Fruit fly (Drosophila melanogaster): Measurements from ENCODE around the gene GstD10.
A peak's percentile ranks its signal among the peaks of the same experiment; 100 is the strongest.

The GstD10 gene

DNA sequence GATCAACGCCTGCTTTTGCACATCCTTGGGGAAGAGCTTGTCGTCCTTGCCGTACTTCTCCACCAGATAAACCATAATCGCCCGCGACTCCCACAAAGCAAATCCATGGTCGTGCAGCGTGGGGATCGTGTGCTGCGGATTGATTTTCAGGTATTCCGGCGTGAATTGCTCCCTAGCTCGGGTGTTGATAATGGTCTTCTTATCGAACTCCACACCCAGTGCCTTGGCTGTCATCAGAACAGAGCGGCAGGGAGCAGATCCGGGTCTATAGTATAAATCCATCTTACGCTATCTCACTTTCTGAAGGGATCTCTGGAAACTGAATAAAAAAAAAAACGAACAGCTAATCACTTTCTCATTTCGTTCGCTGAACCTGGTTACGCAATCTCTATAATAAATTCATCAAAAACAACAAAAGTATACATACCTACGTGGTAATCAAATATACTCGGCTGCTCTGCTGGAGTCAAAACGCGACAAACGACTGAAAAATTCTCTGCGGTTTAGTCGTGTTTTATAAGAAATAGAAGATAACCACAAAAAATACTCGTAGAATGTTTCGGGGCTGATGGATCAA lies at the start of gene GstD10:
Gene GstD10, minus strand, starts transcription at position 472 of the 577 bp plus-strand sequence.
- TF ChIP-seq psq (optimal IDR thresholded peaks at IDR 0.05) (no peak), Sin3A (optimal IDR thresholded peaks at IDR 0.05) (no peak), Myc (optimal IDR thresholded peaks at IDR 0.05) (no peak), h (optimal IDR thresholded peaks at IDR 0.05) (no peak), insv (optimal IDR thresholded peaks at IDR 0.05) (no peak), ttk (optimal IDR thresholded peaks at IDR 0.05) (no peak)

DNA sequence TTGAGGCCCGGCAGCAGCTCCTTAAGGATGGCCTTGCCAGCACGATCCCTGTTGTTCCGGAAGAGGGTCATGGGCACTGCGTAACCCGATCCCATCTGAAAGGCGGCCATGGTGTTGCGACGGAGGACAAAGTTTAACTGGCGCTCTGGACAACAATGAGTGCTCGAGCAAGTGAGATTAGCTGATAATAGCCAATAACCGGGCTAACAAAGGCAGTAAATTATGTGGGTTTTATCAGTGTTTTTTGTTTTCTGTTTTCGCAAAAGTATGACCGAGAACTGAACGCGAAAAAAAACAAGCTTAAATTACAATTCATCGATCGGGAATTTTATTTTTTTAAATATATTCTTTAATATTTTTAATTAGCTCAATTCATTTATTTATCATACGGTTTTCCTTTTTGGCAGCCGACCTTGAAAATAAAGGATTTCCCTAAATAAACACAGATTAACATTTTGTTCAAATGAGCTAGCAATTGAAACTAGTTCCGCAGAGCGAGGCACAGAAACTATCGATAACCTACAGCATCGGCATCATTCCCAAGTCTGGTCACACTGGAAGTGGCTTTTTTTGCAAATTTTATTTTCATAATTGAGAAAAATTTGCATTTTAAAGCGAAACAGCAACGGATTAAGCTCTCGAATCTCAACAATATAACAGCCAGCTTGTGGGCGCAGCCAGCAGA lies 47.9 kb upstream of the GstD10 start, which contains the start of the genes Dip-C and pps:
Gene Dip-C, minus strand, starts transcription at position 486 of the 685 bp plus-strand sequence.
Gene pps, plus strand, starts transcription at position 555 of the 685 bp plus-strand sequence.
- TF ChIP-seq insv (optimal IDR thresholded peaks at IDR 0.05) (no peak), psq (optimal IDR thresholded peaks at IDR 0.05) (no peak), h (optimal IDR thresholded peaks at IDR 0.05) (no peak), Myc (optimal IDR thresholded peaks at IDR 0.05) (no peak), ttk (optimal IDR thresholded peaks at IDR 0.05) (no peak), Sin3A (optimal IDR thresholded peaks at IDR 0.05) (no peak)

DNA sequence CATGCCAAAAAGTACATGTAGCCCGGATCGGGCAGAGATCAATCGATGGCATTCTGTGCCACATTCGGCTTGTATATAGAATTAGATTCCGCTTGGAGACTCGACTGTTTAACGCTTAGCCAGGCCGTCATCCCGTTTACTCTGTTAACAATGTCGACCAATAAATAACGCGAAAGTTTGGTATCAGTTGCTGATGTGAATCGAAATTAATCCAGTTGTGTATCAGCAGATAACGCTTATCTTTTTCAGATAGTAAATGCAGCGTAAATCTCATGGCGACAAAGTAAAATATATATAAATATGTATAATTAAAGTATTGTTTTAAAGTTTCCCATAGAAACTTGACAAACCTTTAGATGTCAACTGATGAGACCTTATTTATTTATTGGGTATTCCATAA lies 45.9 kb upstream of the GstD10 start:
- TF ChIP-seq Myc (optimal IDR thresholded peaks at IDR 0.05), result no peak
- no peak for TF ChIP-seq ttk (optimal IDR thresholded peaks at IDR 0.05)
- TF ChIP-seq h (optimal IDR thresholded peaks at IDR 0.05), result no peak
- TF ChIP-seq Sin3A (optimal IDR thresholded peaks at IDR 0.05), result no peak
- no peak for TF ChIP-seq insv (optimal IDR thresholded peaks at IDR 0.05)
- no peak for TF ChIP-seq psq (optimal IDR thresholded peaks at IDR 0.05)

DNA sequence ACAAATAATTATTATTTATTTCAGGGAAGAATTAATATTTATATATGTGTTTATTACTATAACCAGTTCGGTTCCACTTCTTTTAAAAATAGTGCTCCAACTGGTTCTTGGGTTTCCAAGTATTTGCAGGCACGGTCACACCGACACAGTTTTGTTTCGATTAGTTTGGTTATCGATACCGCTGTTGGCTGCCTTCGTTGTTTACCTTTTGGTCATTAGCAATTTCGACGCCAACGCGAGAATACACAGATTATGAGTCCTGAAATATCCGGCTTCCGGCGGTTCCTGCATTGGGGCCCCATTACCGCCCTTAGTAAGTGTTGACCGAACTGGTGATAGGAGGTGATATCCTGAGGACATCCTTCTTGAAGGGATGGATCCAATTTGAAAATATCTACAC lies 42.6 kb upstream of the GstD10 start, which contains the start of gene CG5196:
Gene CG5196, plus strand, starts transcription at position 157 of the 400 bp plus-strand sequence.
- TF ChIP-seq ttk (optimal IDR thresholded peaks at IDR 0.05) (no peak), h (optimal IDR thresholded peaks at IDR 0.05) (no peak), Sin3A (optimal IDR thresholded peaks at IDR 0.05) (no peak), Myc (optimal IDR thresholded peaks at IDR 0.05) (no peak)

DNA sequence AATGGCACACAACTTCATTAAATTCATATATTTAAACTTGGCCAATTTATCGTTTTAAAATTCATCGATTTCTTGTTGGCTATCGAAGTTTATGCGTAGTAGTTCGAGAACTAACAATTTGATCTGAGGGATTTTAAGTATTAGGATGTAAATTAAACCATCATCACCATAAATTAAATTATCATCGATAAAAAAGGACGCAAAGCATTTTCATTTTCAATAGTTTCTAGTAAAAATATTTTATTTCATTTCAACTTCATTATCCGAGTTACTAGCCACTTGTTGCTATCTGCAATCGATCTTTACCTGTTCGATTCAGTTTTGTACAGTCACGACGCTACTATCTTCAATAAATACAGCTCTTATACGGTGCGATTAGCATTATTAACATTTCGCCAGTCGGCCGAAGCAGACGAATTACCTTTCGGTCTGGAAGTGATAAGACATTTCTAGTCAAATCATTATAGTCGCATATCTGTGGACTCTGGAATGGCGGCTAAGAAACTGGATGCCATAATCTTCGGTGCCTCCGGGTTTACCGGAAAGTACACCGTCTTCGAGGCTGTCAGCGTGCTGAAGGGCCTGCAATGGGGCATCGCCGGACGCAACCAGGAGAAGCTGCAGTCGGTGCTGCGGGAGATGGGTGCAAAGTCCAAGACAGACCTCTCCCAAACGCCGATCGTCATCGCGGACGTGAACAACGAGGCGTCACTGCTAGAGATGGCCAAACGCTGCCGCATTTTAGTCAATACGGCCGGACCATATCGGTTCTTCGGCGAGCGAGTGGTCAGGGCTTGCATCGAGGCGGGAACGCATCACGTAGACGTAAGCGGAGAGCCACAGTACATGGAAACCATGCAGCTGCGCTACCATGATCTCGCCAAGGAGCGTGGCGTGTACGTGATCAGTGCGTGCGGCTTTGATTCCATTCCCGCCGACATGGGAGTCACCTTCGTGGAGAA lies 41.0 kb upstream of the GstD10 start, which contains the start of gene CG5167:
Gene CG5167, plus strand, starts transcription at position 298 of the 962 bp plus-strand sequence.
- TF ChIP-seq h (optimal IDR thresholded peaks at IDR 0.05), result no peak
- TF ChIP-seq Sin3A (optimal IDR thresholded peaks at IDR 0.05), result no peak
- no peak for TF ChIP-seq Myc (optimal IDR thresholded peaks at IDR 0.05)
- no peak for TF ChIP-seq psq (optimal IDR thresholded peaks at IDR 0.05)
- no peak for TF ChIP-seq ttk (optimal IDR thresholded peaks at IDR 0.05)
- no peak for TF ChIP-seq insv (optimal IDR thresholded peaks at IDR 0.05)

DNA sequence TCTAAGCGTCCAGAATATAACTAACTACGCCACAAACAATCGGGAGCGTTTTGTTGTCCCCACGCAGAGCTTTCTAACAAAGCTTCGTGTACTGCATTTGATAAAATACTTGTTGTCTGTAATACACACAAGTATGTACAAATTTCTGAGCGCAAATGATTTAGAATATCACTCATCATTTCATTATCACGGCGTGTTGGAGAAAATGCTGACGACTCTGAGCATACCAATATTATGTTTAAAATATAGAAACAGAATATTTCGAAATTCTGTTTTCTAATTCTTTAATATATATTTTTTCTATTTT lies 40.3 kb upstream of the GstD10 start, which contains the start of gene Cyp9f2:
Gene Cyp9f2, minus strand, starts transcription at position 101 of the 307 bp plus-strand sequence.
- TF ChIP-seq Myc (optimal IDR thresholded peaks at IDR 0.05) (no peak), insv (optimal IDR thresholded peaks at IDR 0.05) (no peak), psq (optimal IDR thresholded peaks at IDR 0.05) (no peak), Sin3A (optimal IDR thresholded peaks at IDR 0.05) (no peak), h (optimal IDR thresholded peaks at IDR 0.05) (no peak), ttk (optimal IDR thresholded peaks at IDR 0.05) (no peak)

DNA sequence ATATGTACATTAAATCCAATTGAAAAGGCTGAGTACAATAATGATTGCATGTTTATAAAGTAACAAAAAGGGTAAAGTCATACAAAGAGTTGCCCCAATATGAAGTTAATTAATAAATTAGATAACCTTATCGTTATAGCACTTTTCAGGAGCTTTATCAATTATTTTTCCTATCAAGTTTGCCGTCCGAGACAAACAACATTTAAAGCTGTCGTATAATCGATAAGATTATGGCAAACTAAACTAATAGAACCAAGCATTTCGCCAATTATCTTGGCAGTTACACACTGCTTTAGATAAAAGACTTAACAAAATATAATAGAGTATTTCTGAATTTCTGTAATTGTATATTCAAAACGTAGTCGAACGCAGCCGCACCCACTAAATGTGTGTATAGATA lies 39.6 kb upstream of the GstD10 start:
- TF ChIP-seq psq (optimal IDR thresholded peaks at IDR 0.05) (no peak), Sin3A (optimal IDR thresholded peaks at IDR 0.05) (no peak), insv (optimal IDR thresholded peaks at IDR 0.05) (no peak), Myc (optimal IDR thresholded peaks at IDR 0.05) (no peak), ttk (optimal IDR thresholded peaks at IDR 0.05) (no peak), h (optimal IDR thresholded peaks at IDR 0.05) (no peak)

DNA sequence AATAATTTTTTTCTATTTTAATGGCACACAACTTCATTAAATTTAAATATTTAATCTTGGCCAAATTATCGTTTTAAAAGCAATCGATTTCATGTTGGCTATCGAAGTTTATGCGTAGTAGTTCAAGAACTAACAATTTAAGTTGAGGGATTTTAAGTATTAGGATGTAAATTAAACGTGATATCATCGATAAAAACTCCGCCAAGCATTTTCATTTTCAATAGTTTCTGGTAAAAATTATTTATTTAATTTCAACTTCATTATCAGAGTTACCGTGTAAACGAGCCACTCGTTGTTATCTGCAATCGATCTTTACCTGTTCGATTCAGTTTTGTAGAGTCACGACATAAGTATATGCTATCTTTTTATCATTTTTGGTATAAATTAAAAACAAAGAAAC lies 37.4 kb upstream of the GstD10 start:
- TF ChIP-seq Sin3A (optimal IDR thresholded peaks at IDR 0.05) (no peak), Myc (optimal IDR thresholded peaks at IDR 0.05) (no peak), psq (optimal IDR thresholded peaks at IDR 0.05) (no peak), ttk (optimal IDR thresholded peaks at IDR 0.05) (no peak), insv (optimal IDR thresholded peaks at IDR 0.05) (no peak), h (optimal IDR thresholded peaks at IDR 0.05) (no peak)

DNA sequence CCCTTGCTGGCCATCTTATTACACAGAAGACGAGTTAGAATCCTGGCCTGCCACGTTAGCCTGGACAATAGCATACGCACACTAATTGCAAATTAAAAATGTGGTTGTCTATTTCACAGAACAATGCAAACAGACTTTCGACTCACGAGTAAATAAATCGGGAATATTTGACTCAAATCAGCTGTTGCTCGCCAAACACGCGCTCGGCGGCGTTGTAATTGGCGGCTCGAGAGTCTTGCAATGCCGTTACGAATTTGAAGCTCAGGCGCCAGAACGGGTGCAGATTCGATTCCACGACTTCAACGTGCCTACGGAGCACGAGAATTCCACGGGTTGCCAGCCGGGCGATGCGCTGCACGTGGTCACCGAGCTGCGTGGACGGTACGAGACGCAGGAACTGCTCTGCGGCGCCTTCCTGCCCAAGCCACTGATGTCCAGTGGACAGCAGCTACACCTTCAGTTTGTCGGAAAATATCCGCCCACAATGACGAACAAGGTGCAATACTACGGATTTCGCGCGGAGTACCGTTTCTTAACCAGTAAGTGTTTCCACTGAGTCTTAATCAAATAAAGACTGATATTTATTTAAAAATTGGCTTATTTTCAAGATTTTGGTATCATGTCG lies 36.2 kb upstream of the GstD10 start, which contains the start of gene DNAlig3:
Gene DNAlig3, minus strand, starts transcription at position 168 of the 625 bp plus-strand sequence.
- TF ChIP-seq h (optimal IDR thresholded peaks at IDR 0.05) (no peak), insv (optimal IDR thresholded peaks at IDR 0.05) (peak; percentile 84), psq (optimal IDR thresholded peaks at IDR 0.05) (no peak), Myc (optimal IDR thresholded peaks at IDR 0.05) (no peak), Sin3A (optimal IDR thresholded peaks at IDR 0.05) (no peak), ttk (optimal IDR thresholded peaks at IDR 0.05) (no peak)

DNA sequence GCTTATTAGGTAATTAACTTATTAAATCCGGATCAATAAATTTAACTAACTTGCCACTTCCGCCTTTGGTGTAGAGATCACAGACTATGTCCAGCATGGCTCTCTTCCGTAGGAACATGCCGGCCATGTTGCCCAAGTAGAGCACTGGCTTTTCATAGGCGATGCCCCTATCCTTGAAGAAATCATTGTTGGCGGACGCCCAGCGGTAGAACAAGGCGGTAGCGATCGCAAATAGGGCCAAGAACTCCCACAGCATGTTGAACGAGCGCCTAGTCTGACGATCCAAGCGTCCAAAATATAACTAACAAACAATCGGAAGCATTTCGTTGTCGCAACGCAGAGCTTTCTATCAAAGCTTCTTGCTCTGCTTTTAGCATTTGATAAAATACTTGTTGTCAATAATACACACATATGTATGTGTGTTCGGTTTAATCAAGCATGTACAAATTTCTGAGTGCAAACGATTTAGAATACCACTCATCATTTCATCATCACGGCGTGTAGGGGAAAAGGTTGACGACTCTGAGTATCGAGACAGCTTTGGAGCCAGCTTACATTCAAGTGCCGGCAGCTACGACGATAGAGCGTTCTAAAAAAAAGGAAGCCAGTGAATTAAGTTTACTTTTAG lies 33.2 kb upstream of the GstD10 start, which contains the start of gene Cyp9f3:
Gene Cyp9f3, minus strand, starts transcription at position 310 of the 628 bp plus-strand sequence.
- TF ChIP-seq Myc (optimal IDR thresholded peaks at IDR 0.05) (no peak), Sin3A (optimal IDR thresholded peaks at IDR 0.05) (no peak), insv (optimal IDR thresholded peaks at IDR 0.05) (no peak)

DNA sequence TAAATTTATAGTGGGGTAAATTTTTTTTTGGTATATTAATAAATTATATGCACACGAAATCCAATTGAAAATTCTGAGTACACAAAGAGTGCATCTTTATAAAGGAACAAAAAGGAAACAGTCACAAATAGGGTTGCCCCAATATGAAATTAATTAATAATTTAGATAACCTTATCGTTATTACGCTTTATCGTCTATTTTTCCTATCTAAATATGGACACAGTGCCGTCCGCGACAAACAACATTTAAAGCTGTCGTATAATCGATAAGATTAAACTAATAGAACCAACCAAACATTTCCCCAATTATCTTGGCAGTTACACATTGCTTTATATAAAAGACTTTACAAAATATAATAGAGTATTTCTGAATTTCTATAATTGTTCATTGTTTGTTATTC lies 32.5 kb upstream of the GstD10 start:
- TF ChIP-seq Myc (optimal IDR thresholded peaks at IDR 0.05) (no peak), insv (optimal IDR thresholded peaks at IDR 0.05) (no peak), Sin3A (optimal IDR thresholded peaks at IDR 0.05) (no peak), ttk (optimal IDR thresholded peaks at IDR 0.05) (no peak)

Measured in Kc167 (cell line).